Fruit fly (Drosophila melanogaster) whole organism, embryonic: ENCODE data around the gene CG31636.
A peak's percentile ranks its signal among the peaks of the same experiment; 100 is the strongest.

Source experiments
- ATbp ChIP-seq: fragments of 200-800 bp; sonication (Bioruptor generic); optimal IDR thresholded peaks from 2 replicates; lab custom pipeline; 2017; ENCODE audit warnings: missing biosample characterization, mild to moderate bottlenecking, missing genetic modification characterization, missing genetic modification reagents
- Ada2b ChIP-seq: fragments of 200-800 bp; sonication (Bioruptor generic); IDR thresholded peaks from 2 replicates; pipeline ENCODE4 v1.3.6; 2022; ENCODE audit warnings: missing biosample characterization, missing genetic modification characterization
- Bgb ChIP-seq: fragments of 200-800 bp; sonication (Bioruptor generic); IDR thresholded peaks from 2 replicates; pipeline ENCODE4 v1.3.6; 2022; ENCODE audit warnings: missing biosample characterization, missing genetic modification characterization; ENCODE audit not compliant: partially characterized antibody
- Bteb2 ChIP-seq: fragments of 200-800 bp; sonication (Bioruptor generic); optimal IDR thresholded peaks from 2 replicates; lab custom pipeline; 2016; ENCODE audit warnings: missing biosample characterization, missing genetic modification characterization
- CG11093 ChIP-seq: fragments of 200-800 bp; sonication (Bioruptor generic); IDR thresholded peaks from 3 replicates; pipeline ENCODE4 v1.3.6; 2022; ENCODE audit warnings: missing biosample characterization, missing genetic modification characterization
- CG11398 ChIP-seq: fragments of 200-800 bp; sonication (Bioruptor generic); optimal IDR thresholded peaks from 2 replicates; lab custom pipeline; 2016; ENCODE audit warnings: missing biosample characterization, missing genetic modification characterization
- CG11560 ChIP-seq: fragments of 200-800 bp; sonication (Bioruptor generic); IDR thresholded peaks from 3 replicates; pipeline ENCODE4 v1.3.6; 2022; ENCODE audit warnings: missing biosample characterization, missing genetic modification characterization
- CG11723 ChIP-seq: fragments of 200-800 bp; sonication (Bioruptor generic); optimal IDR thresholded peaks from 2 replicates; lab custom pipeline; 2017; ENCODE audit warnings: missing biosample characterization, mild to moderate bottlenecking, missing genetic modification characterization
- CG12219 ChIP-seq: fragments of 200-800 bp; sonication (Bioruptor generic); optimal IDR thresholded peaks from 3 replicates; lab custom pipeline; 2018; ENCODE audit warnings: missing biosample characterization, mild to moderate bottlenecking, missing genetic modification characterization
- CG12744 ChIP-seq: fragments of 200-800 bp; sonication (Bioruptor generic); optimal IDR thresholded peaks from 2 replicates; lab custom pipeline; 2016; ENCODE audit warnings: missing biosample characterization, missing genetic modification characterization
- CG13424 ChIP-seq: fragments of 200-800 bp; sonication (Bioruptor generic); optimal IDR thresholded peaks from 2 replicates; lab custom pipeline; 2019; ENCODE audit warnings: missing biosample characterization, mild to moderate bottlenecking, missing genetic modification characterization, moderate library complexity
- CG13894 ChIP-seq: fragments of 200-800 bp; sonication (Bioruptor generic); optimal IDR thresholded peaks from 3 replicates; lab custom pipeline; 2018; ENCODE audit warnings: missing biosample characterization, mild to moderate bottlenecking, missing genetic modification characterization, moderate library complexity
- CG1529 ChIP-seq: fragments of 200-800 bp; sonication (Bioruptor generic); optimal IDR thresholded peaks from 3 replicates; lab custom pipeline; 2018; ENCODE audit warnings: missing biosample characterization, missing genetic modification characterization
- CG16815 ChIP-seq: fragments of 200-800 bp; sonication (Bioruptor generic); optimal IDR thresholded peaks from 3 replicates; lab custom pipeline; 2017; ENCODE audit warnings: missing biosample characterization, mild to moderate bottlenecking, missing genetic modification characterization
- CG17361 ChIP-seq: fragments of 200-800 bp; sonication (Bioruptor generic); IDR thresholded peaks from 3 replicates; pipeline ENCODE4 v1.3.6; 2022; ENCODE audit warnings: missing biosample characterization, missing genetic modification characterization
- CG30403 ChIP-seq: fragments of 200-800 bp; sonication (Bioruptor generic); optimal IDR thresholded peaks from 3 replicates; lab custom pipeline; 2016; ENCODE audit warnings: missing biosample characterization, missing genetic modification characterization
- CG31441 ChIP-seq: fragments of 200-800 bp; sonication (Bioruptor generic); IDR thresholded peaks from 2 replicates; pipeline ENCODE4 v1.3.6; 2022; ENCODE audit warnings: missing biosample characterization, missing genetic modification characterization
- CG32532 ChIP-seq: fragments of 200-800 bp; sonication (Bioruptor generic); IDR thresholded peaks from 2 replicates; pipeline ENCODE4 v1.3.6; 2022; ENCODE audit warnings: missing biosample characterization, missing genetic modification characterization
- CG32772 ChIP-seq: fragments of 200-800 bp; sonication (Bioruptor generic); IDR thresholded peaks from 2 replicates; pipeline ENCODE4 v1.3.6; 2022; ENCODE audit warnings: missing biosample characterization, missing genetic modification characterization
- CG42726 ChIP-seq: fragments of 200-800 bp; sonication (Bioruptor generic); IDR thresholded peaks from 2 replicates; pipeline ENCODE4 v1.3.6; 2022; ENCODE audit warnings: missing biosample characterization, missing genetic modification characterization; ENCODE audit not compliant: partially characterized antibody
- CG5180 ChIP-seq: fragments of 200-800 bp; sonication (Bioruptor generic); optimal IDR thresholded peaks from 3 replicates; lab custom pipeline; 2017; ENCODE audit warnings: missing biosample characterization, missing genetic modification characterization, mild to moderate bottlenecking, moderate library complexity, missing genetic modification reagents
- CG6791 ChIP-seq: fragments of 200-800 bp; sonication (Bioruptor generic); IDR thresholded peaks from 3 replicates; pipeline ENCODE4 v1.3.6; 2022; ENCODE audit warnings: missing biosample characterization, missing genetic modification characterization; ENCODE audit not compliant: partially characterized antibody
- CG6854 ChIP-seq: fragments of 200-800 bp; sonication (Bioruptor generic); optimal IDR thresholded peaks from 3 replicates; lab custom pipeline; 2017; ENCODE audit warnings: missing biosample characterization, mild to moderate bottlenecking, missing genetic modification characterization
- CG8281 ChIP-seq: fragments of 200-800 bp; sonication (Bioruptor generic); optimal IDR thresholded peaks from 2 replicates; lab custom pipeline; 2018; ENCODE audit warnings: missing biosample characterization, mild to moderate bottlenecking, missing genetic modification characterization, moderate library complexity
- Gug ChIP-seq: fragments of 200-800 bp; sonication (Bioruptor generic); IDR thresholded peaks from 4 replicates; pipeline ENCODE4 v1.3.6; 2022; ENCODE audit warnings: missing biosample characterization, missing genetic modification characterization
- H15 ChIP-seq: fragments of 200-800 bp; sonication (Bioruptor generic); IDR thresholded peaks from 3 replicates; pipeline ENCODE4 v1.3.6; 2022; ENCODE audit warnings: missing biosample characterization, missing genetic modification characterization
- Hmr ChIP-seq: fragments of 200-800 bp; sonication (Bioruptor generic); optimal IDR thresholded peaks from 3 replicates; lab custom pipeline; 2017; ENCODE audit warnings: mild to moderate bottlenecking, missing biosample characterization, missing genetic modification reagents, missing genetic modification characterization
- Hr78 ChIP-seq, 2 experiments: fragments of 200-800 bp in 1 of 2; fragments of >200 bp in 1 of 2; sonication (Bioruptor generic) in 1 of 2; optimal IDR thresholded peaks; 2 replicates each; lab custom pipeline; 2017 to 2019; ENCODE audit warnings: missing biosample characterization in 2 of 2, missing genetic modification characterization in 2 of 2, mild to moderate bottlenecking in 1 of 2, moderate library complexity in 1 of 2
- NK7.1 ChIP-seq: fragments of 200-800 bp; sonication (Bioruptor generic); optimal IDR thresholded peaks from 3 replicates; lab custom pipeline; 2016; ENCODE audit warnings: missing biosample characterization, missing genetic modification characterization
- Optix ChIP-seq: fragments of 200-800 bp; sonication (Bioruptor generic); IDR thresholded peaks from 3 replicates; pipeline ENCODE4 v1.3.6; 2022; ENCODE audit warnings: missing biosample characterization, missing genetic modification characterization
- YL-1 ChIP-seq: fragments of 200-800 bp; sonication (Bioruptor generic); optimal IDR thresholded peaks from 3 replicates; lab custom pipeline; 2017; ENCODE audit warnings: missing biosample characterization, mild to moderate bottlenecking, missing genetic modification characterization
- ato ChIP-seq: fragments of 200-800 bp; sonication (Bioruptor generic); IDR thresholded peaks from 2 replicates; pipeline ENCODE4 v1.3.6; 2022; ENCODE audit warnings: missing biosample characterization, missing genetic modification characterization; ENCODE audit not compliant: partially characterized antibody
- ewg ChIP-seq: fragments of 200-800 bp; sonication (Bioruptor generic); optimal IDR thresholded peaks from 3 replicates; lab custom pipeline; 2017; ENCODE audit warnings: mild to moderate bottlenecking, missing biosample characterization, missing genetic modification reagents, missing genetic modification characterization
- fd3F ChIP-seq: fragments of 200-800 bp; sonication (Bioruptor generic); optimal IDR thresholded peaks from 2 replicates; lab custom pipeline; 2018; ENCODE audit warnings: missing biosample characterization, mild to moderate bottlenecking, missing genetic modification characterization, moderate library complexity
- fd64A ChIP-seq: fragments of 200-800 bp; sonication (Bioruptor generic); optimal IDR thresholded peaks from 3 replicates; lab custom pipeline; 2018; ENCODE audit warnings: missing biosample characterization, mild to moderate bottlenecking, missing genetic modification characterization
- fru ChIP-seq: fragments of >200 bp; optimal IDR thresholded peaks from 2 replicates; lab custom pipeline; 2017
- gcm2 ChIP-seq: fragments of 200-800 bp; sonication (Bioruptor generic); optimal IDR thresholded peaks from 2 replicates; lab custom pipeline; 2016; ENCODE audit warnings: missing biosample characterization, missing genetic modification characterization
- hth ChIP-seq: fragments of >200 bp; optimal IDR thresholded peaks from 2 replicates; lab custom pipeline; 2017; ENCODE audit warnings: inconsistent platforms
- ken ChIP-seq: fragments of 200-800 bp; sonication (Bioruptor generic); IDR thresholded peaks from 3 replicates; pipeline ENCODE4 v1.3.6; 2022; ENCODE audit warnings: missing biosample characterization, missing genetic modification characterization
- lilli ChIP-seq: fragments of 200-800 bp; sonication (Bioruptor generic); optimal IDR thresholded peaks from 3 replicates; lab custom pipeline; 2016; ENCODE audit warnings: missing biosample characterization, missing genetic modification characterization
- luna ChIP-seq: fragments of 200-800 bp; sonication (Bioruptor generic); optimal IDR thresholded peaks from 2 replicates; lab custom pipeline; 2016; ENCODE audit warnings: missing biosample characterization, missing genetic modification characterization
- nerfin-1 ChIP-seq: fragments of 200-800 bp; sonication (Bioruptor generic); optimal IDR thresholded peaks from 3 replicates; lab custom pipeline; 2019; ENCODE audit warnings: missing biosample characterization, mild to moderate bottlenecking, missing genetic modification characterization, moderate library complexity
- pros ChIP-seq: fragments of 200-800 bp; sonication (Bioruptor generic); optimal IDR thresholded peaks from 3 replicates; lab custom pipeline; 2019; ENCODE audit warnings: missing biosample characterization, mild to moderate bottlenecking, missing genetic modification characterization, moderate library complexity
- pum ChIP-seq: fragments of 200-800 bp; sonication (Bioruptor generic); optimal IDR thresholded peaks from 2 replicates; lab custom pipeline; 2016; ENCODE audit warnings: missing biosample characterization, missing genetic modification characterization
- seq ChIP-seq: fragments of 200-800 bp; sonication (Bioruptor generic); IDR thresholded peaks from 2 replicates; pipeline ENCODE4 v1.3.6; 2022; ENCODE audit warnings: missing biosample characterization, missing genetic modification characterization
- sqz ChIP-seq: fragments of 200-800 bp; sonication (Bioruptor generic); optimal IDR thresholded peaks from 3 replicates; lab custom pipeline; 2018; ENCODE audit warnings: missing biosample characterization, mild to moderate bottlenecking, missing genetic modification characterization
- tap ChIP-seq: fragments of 200-800 bp; optimal IDR thresholded peaks from 3 replicates; lab custom pipeline; 2019; ENCODE audit warnings: missing biosample characterization, mild to moderate bottlenecking, missing genetic modification characterization, moderate library complexity
- tll ChIP-seq, 2 experiments: fragments of 200-800 bp in 1 of 2; fragments of >200 bp in 1 of 2; sonication (Bioruptor generic) in 1 of 2; optimal IDR thresholded peaks; 2 replicates each; lab custom pipeline; 2017 to 2019; ENCODE audit warnings: missing biosample characterization in 2 of 2, missing genetic modification characterization in 2 of 2, mild to moderate bottlenecking in 1 of 2, moderate library complexity in 1 of 2
- ttk ChIP-seq: fragments of 200-800 bp; sonication (Bioruptor generic); IDR thresholded peaks from 2 replicates; pipeline ENCODE4 v2.1.2; 2022; ENCODE audit warnings: missing biosample characterization, missing genetic modification characterization
- vvl ChIP-seq: fragments of 200-800 bp; sonication (Bioruptor generic); IDR thresholded peaks from 2 replicates; pipeline ENCODE4 v1.3.6; 2022; ENCODE audit warnings: missing biosample characterization, missing genetic modification characterization
- wdn ChIP-seq: fragments of 200-800 bp; sonication (Bioruptor generic); IDR thresholded peaks from 2 replicates; pipeline ENCODE4 v1.3.6; 2022; ENCODE audit warnings: missing biosample characterization, missing genetic modification characterization

The CG31636 gene

DNA sequence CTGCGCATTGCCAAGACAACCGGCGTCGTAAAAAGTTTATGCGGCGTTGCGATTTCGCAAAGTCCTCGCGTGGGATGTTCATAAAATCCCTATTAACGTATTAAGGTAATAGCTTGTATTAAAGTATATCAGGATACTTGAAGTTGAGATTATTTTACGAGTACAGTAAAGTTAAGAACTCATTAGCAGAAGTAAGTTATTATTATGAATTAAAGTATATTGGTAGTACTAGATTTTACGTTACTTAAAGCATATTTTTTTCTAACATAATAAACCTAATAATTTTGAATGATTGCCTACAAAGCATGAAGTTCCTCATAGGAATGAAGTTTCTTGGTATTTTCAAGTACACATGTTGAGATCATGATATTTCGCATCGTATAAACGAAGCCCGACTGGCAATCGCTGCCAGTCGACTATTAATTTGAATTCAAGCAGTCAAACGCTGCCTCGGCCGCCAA lies 35.9 kb upstream of the CG31636 start (continued):
- TF ChIP-seq Bteb2 (GFP tag; lab: Kevin White, UChicago) (peak; percentile 8), Hr78 (GFP tag; optimal IDR thresholded peaks at IDR 0.05; lab: Kevin White, UChicago) (peak in 1 of 2 experiments; percentile 22), ewg (GFP tag; lab: Kevin White, UChicago) (peak; percentile 24), CG11093 (GFP tag; lab: Robert Waterston, UW) (no peak), vvl (GFP tag; lab: Robert Waterston, UW) (0 out of 2 replicates have a peak, but pooled peaks have one; percentile 12), CG11398 (GFP tag; lab: Kevin White, UChicago) (no peak), hth (lab: Kevin White, UChicago) (no peak), CG6791 (GFP tag; lab: Robert Waterston, UW) (no peak), fd3F (GFP tag; lab: Kevin White, UChicago) (no peak), tap (tag; lab: Kevin White, UChicago) (peak; percentile 49), ato (GFP tag; lab: Robert Waterston, UW) (no peak), CG6854 (GFP tag; lab: Kevin White, UChicago) (peak; percentile 36), CG32772 (GFP tag; lab: Robert Waterston, UW) (no peak), luna (GFP tag; lab: Kevin White, UChicago) (no peak), ttk (no peak; the same call in 1 of the 2 replicates), ATbp (GFP tag; lab: Kevin White, UChicago) (peak; percentile 39), CG13894 (tag; lab: Kevin White, UChicago) (no peak), fru (no peak), CG32532 (0 out of 2 replicates have a peak, but pooled peaks have one; percentile 33), CG12744 (GFP tag; lab: Kevin White, UChicago) (no peak), fd64A (GFP tag; lab: Kevin White, UChicago) (peak; percentile 14), CG17361 (GFP tag; lab: Robert Waterston, UW) (peak; percentile 83), CG42726 (GFP tag; lab: Robert Waterston, UW) (no peak), gcm2 (no peak), tll (GFP tag; optimal IDR thresholded peaks at IDR 0.05; lab: Kevin White, UChicago) (no peak), CG5180 (GFP tag; lab: Kevin White, UChicago) (no peak), NK7.1 (GFP tag; lab: Kevin White, UChicago) (no peak), H15 (no peak), Ada2b (GFP tag; lab: Robert Waterston, UW) (peak; percentile 29; the same call in 1 of the 2 replicates), Optix (GFP tag; lab: Robert Waterston, UW) (no peak), Gug (GFP tag; lab: Robert Waterston, UW) (no peak), pum (GFP tag; lab: Kevin White, UChicago) (no peak), ken (GFP tag; lab: Robert Waterston, UW) (no peak; the same call in 2 of the 3 replicates), CG1529 (GFP tag; lab: Kevin White, UChicago) (no peak), CG11560 (no peak), nerfin-1 (tag; lab: Kevin White, UChicago) (peak; percentile 54), seq (GFP tag; lab: Robert Waterston, UW) (no peak), CG11723 (GFP tag; lab: Kevin White, UChicago) (peak; percentile 28), CG12219 (GFP tag; lab: Kevin White, UChicago) (peak; percentile 54), sqz (GFP tag; lab: Kevin White, UChicago) (peak; percentile 31), YL-1 (GFP tag; lab: Kevin White, UChicago) (no peak), CG31441 (GFP tag; lab: Robert Waterston, UW) (peak; percentile 70), Bgb (no peak), CG16815 (GFP tag; lab: Kevin White, UChicago) (no peak), CG8281 (tag; lab: Kevin White, UChicago) (no peak), CG13424 (tag; lab: Kevin White, UChicago) (peak; percentile 75), lilli (peak; percentile 27), pros (no peak), wdn (no peak), CG30403 (peak; percentile 70), Hmr (GFP tag; lab: Kevin White, UChicago) (peak; percentile 43)
